Worm (Caenorhabditis elegans): ENCODE results near the gene ccdc-149.

DNA sequence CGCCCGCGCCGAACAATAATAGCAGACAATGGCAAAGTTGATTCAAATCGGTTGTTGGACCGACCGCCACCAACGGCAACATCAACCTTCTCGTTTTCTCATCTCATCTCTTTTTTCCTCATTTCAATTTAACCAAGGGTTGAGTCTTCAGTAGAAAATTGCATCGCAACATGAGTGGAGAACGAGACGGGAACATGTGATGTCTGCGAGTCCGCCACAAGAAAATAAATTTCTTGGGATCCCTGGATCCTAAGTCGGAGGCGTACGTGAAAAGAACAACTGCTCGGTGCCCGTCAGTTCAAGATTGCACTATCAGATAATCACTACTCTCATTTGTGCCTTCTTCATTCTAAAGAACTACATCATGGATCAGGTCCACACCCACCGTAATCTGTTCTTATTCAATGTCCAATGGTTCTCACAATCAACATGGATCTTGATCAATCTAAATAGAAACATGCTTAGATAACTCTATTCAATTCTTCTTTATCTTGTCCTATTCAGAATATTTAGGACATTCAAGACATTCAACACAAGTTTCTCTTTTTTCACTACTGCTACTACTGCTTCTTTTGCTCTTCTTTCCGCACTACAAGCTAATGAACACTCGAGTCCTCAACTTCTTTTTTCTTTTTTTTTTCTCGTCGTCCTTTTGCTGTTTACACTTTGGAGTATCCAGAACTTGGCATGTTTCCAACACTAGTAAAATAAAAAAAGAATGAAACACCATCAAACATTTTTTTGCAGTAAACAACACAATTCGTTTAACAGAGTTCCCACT is 36.5 kb downstream of the ccdc-149 start:
- TF ChIP-seq nhr-11 (tag; optimal IDR thresholded peaks at IDR 0.05) = no peak
- no peak for TF ChIP-seq gmeb-2 (tag; optimal IDR thresholded peaks at IDR 0.05)

Data from whole organism, late embryonic.